Fruit fly (Drosophila melanogaster): ENCODE measurements around the gene Mgat2.
A peak's percentile ranks its signal among the peaks of the same experiment; 100 is the strongest.

Gene Mgat2

DNA sequence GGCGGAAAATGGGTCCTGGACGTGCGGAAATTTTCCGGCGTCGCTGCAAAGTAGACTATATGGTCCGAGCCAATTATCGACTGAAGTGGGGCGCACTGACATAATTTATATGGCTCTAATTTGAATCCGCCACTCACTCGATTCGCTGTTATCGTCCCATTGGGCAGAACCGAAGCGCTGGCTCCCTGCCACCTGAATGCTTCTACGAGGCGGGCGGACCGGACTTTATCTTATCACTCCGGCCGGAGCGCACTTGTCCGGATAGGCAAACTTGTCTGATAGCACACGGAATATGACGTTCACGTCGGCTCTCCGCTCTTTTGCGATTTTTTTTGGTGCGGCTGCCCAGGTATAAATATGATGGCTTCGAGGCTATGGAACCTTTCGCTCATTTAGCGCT is 40.5 kb upstream of the Mgat2 start (continued):
- TF ChIP-seq Trl (optimal IDR thresholded peaks at IDR 0.05) (peak in 1 of 2 experiments; percentile 24), Trl (GFP tag; optimal IDR thresholded peaks at IDR 0.05) (no peak), gsb-n (tag; optimal IDR thresholded peaks at IDR 0.05) (no peak), cad (GFP tag; optimal IDR thresholded peaks at IDR 0.05) (peak; percentile 18), luna (GFP tag; optimal IDR thresholded peaks at IDR 0.05) (no peak), CG18599 (GFP tag; optimal IDR thresholded peaks at IDR 0.05) (peak; percentile 43), lab (GFP tag; optimal IDR thresholded peaks at IDR 0.05) (peak; percentile 49), sug (tag; optimal IDR thresholded peaks at IDR 0.05) (peak; percentile 77), CG6854 (GFP tag; optimal IDR thresholded peaks at IDR 0.05) (peak; percentile 12), BtbVII (GFP tag; optimal IDR thresholded peaks at IDR 0.05) (peak; percentile 18), grn (GFP tag; optimal IDR thresholded peaks at IDR 0.05) (peak; percentile 31), CG8290 (GFP tag; optimal IDR thresholded peaks at IDR 0.05) (no peak), CG8290 (tag; optimal IDR thresholded peaks at IDR 0.05) (peak in 1 of 2 experiments; percentile 22), mirr (GFP tag; optimal IDR thresholded peaks at IDR 0.05) (peak; percentile 79), CG5953 (GFP tag; IDR thresholded peaks at IDR 0.05) (peak; percentile 10; the same call in 1 of the 2 replicates), CHES-1-like (GFP tag; optimal IDR thresholded peaks at IDR 0.05) (no peak), CG10543 (GFP tag; optimal IDR thresholded peaks at IDR 0.05) (peak; percentile 90), Vsx1 (GFP tag; optimal IDR thresholded peaks at IDR 0.05) (peak; percentile 86), psq (GFP tag; optimal IDR thresholded peaks at IDR 0.05) (no peak), Rfx (GFP tag; IDR thresholded peaks at IDR 0.05) (peak; percentile 11; the same call in 1 of the 2 replicates), Dbx (GFP tag; IDR thresholded peaks at IDR 0.05) (no peak), CG10321 (GFP tag; IDR thresholded peaks at IDR 0.05) (peak; percentile 20; the same call in 1 of the 2 replicates), fd102C (GFP tag; optimal IDR thresholded peaks at IDR 0.05) (no peak), oc (tag; optimal IDR thresholded peaks at IDR 0.05) (no peak)

DNA sequence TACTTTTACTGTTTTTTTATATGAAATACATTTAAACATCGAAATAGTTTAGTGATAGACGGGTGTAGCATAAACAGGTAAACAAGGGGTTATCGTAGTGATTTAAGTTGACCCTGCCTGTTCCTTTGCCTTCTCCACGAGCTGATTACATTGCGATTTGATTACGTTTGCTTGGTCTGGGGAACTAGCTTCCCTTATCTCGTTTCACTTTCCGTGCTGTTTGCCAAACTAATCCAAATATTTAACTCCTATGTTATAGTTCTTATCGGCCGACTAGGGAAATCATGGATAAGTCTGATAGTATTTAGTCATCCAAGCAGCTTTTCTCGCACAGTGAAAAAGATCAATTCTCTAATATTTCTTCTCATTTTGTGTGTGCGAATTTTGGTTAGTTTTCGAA is 40.0 kb upstream of the Mgat2 start:
- TF ChIP-seq E2f2 (GFP tag; IDR thresholded peaks at IDR 0.05) (no peak), Vsx1 (GFP tag; optimal IDR thresholded peaks at IDR 0.05) (no peak), hkb (optimal IDR thresholded peaks at IDR 0.05) (no peak), hkb (GFP tag; IDR thresholded peaks at IDR 0.05) (no peak), gro (GFP tag; optimal IDR thresholded peaks at IDR 0.05) (no peak), dpn (GFP tag; optimal IDR thresholded peaks at IDR 0.05) (no peak), CG10431 (GFP tag; optimal IDR thresholded peaks at IDR 0.05) (no peak), hbn (GFP tag; IDR thresholded peaks at IDR 0.05; ENCODE audit: partially characterized antibody) (no peak), sob (GFP tag; IDR thresholded peaks at IDR 0.05) (no peak), sens (GFP tag) (peak; percentile 16), tup (GFP tag; optimal IDR thresholded peaks at IDR 0.05) (no peak), CG7357 (GFP tag; IDR thresholded peaks at IDR 0.05) (no peak), CG34376 (GFP tag; optimal IDR thresholded peaks at IDR 0.05) (peak; percentile 24), Med (GFP tag) (peak; percentile 73), CG30020 (tag; optimal IDR thresholded peaks at IDR 0.05) (no peak), CG10959 (GFP tag; IDR thresholded peaks at IDR 0.05) (no peak), Eip74EF (GFP tag; optimal IDR thresholded peaks at IDR 0.05) (peak in 1 of 2 experiments; percentile 4), sens-2 (GFP tag; IDR thresholded peaks at IDR 0.05) (0 out of 2 replicates have a peak, but pooled peaks have one; percentile 31), ara (GFP tag; IDR thresholded peaks at IDR 0.05) (no peak), scrt (GFP tag; optimal IDR thresholded peaks at IDR 0.05) (no peak), CG5180 (GFP tag; optimal IDR thresholded peaks at IDR 0.05) (peak; percentile 28), CG6813 (GFP tag; optimal IDR thresholded peaks at IDR 0.05) (peak; percentile 50), CG8944 (GFP tag; optimal IDR thresholded peaks at IDR 0.05) (no peak), dan (GFP tag; IDR thresholded peaks at IDR 0.05) (no peak)

Measured in whole organism, embryonic.